Worm (Caenorhabditis elegans): ENCODE measurements around the gene epg-3.

ce11 chrIII:12952615-12953014 lies 18.1 kb downstream of the epg-3 start:
- no peak for TF ChIP-seq flt-1 (GFP tag; IDR thresholded peaks at IDR 0.05)
- no peak for TF ChIP-seq ref-1 (GFP tag; conservative IDR thresholded peaks at IDR 0.05)
- TF ChIP-seq ztf-23 (GFP tag; IDR thresholded peaks at IDR 0.05), result no peak
- no peak for TF ChIP-seq med-1 (GFP tag; optimal IDR thresholded peaks at IDR 0.05; ENCODE audit: insufficient read depth)
- no peak for TF ChIP-seq tab-1 (GFP tag; IDR thresholded peaks at IDR 0.05)
- TF ChIP-seq T22C8.4 (GFP tag; IDR thresholded peaks at IDR 0.05), result peak; percentile 24
- TF ChIP-seq ztf-29 (GFP tag; IDR thresholded peaks at IDR 0.05), result no peak
- no peak for TF ChIP-seq cog-1 (tag; optimal IDR thresholded peaks at IDR 0.05)
- no peak for TF ChIP-seq klf-2 (GFP tag; conservative IDR thresholded peaks at IDR 0.05)

Data from whole organism, midembryonic.